Worm (Caenorhabditis elegans): Measurements from ENCODE around the gene Y82E9BR.5.
A peak's percentile ranks its signal among the peaks of the same experiment; 100 is the strongest.

Y82E9BR.5 gene

DNA sequence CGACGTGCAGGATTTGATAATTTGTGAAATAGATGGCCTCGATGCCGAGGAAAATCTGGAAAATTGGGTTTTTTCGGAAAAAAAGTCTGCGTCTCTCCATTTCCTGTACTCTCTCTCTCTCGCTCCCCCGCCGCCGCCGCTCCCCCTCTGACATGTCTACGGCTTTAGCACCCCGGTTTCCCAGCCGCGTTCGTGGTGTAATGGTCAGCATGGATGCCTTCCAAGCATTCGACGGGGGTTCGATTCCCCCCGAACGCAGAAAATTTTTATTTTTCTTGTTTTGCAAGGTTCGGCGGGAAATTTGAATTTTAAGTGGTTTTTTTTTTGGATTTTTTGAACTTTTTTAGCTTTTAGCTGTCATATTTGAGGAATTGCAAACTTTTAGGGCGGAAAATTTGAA, 40.1 kb downstream of the Y82E9BR.5 start (continued):
- TF ChIP-seq dmd-8 (GFP tag; IDR thresholded peaks at IDR 0.05), result peak; percentile 77; the same call in 1 of the 2 replicates
- peak; percentile 90 for TF ChIP-seq lim-7 (GFP tag; IDR thresholded peaks at IDR 0.05)
- peak; percentile 87 to 96 for TF ChIP-seq madf-5 (GFP tag; IDR thresholded peaks at IDR 0.05)
- TF ChIP-seq set-16 (GFP tag; IDR thresholded peaks at IDR 0.05), result peak; percentile 90
- TF ChIP-seq Y105C5A.15 (GFP tag; IDR thresholded peaks at IDR 0.05), result peak; percentile 84; the same call in 1 of the 2 replicates
- peak; percentile 82 for TF ChIP-seq saeg-2 (GFP tag; IDR thresholded peaks at IDR 0.05)
- TF ChIP-seq lin-1 (GFP tag; IDR thresholded peaks at IDR 0.05), result peak; percentile 80
- TF ChIP-seq lin-39 (tag; optimal IDR thresholded peaks at IDR 0.05), result no peak
- peak; percentile 94 for TF ChIP-seq lin-13 (GFP tag; optimal IDR thresholded peaks at IDR 0.05)
- TF ChIP-seq dpl-1 (GFP tag; optimal IDR thresholded peaks at IDR 0.05), result peak; percentile 60
- TF ChIP-seq fkh-10 (GFP tag; optimal IDR thresholded peaks at IDR 0.05), result peak; percentile 56
- no peak for TF ChIP-seq daf-19 (GFP tag; conservative IDR thresholded peaks at IDR 0.05)
- TF ChIP-seq lin-15B (tag; optimal IDR thresholded peaks at IDR 0.05), result no peak
- peak; percentile 84 for TF ChIP-seq snpc-1.2 (GFP tag; IDR thresholded peaks at IDR 0.05)
- TF ChIP-seq lin-29 (GFP tag; IDR thresholded peaks at IDR 0.05), result no peak
- TF ChIP-seq ces-1 (GFP tag; optimal IDR thresholded peaks at IDR 0.05), result no peak
- peak; percentile 73 for TF ChIP-seq mdt-29 (GFP tag; IDR thresholded peaks at IDR 0.05)
- TF ChIP-seq R02D3.7 (tag; optimal IDR thresholded peaks at IDR 0.05), result no peak
- TF ChIP-seq mxl-3 (GFP tag; optimal IDR thresholded peaks at IDR 0.05), result peak; percentile 46
- 0 out of 2 replicates have a peak, but pooled peaks have one; percentile 60 for TF ChIP-seq zfp-3 (GFP tag; conservative IDR thresholded peaks at IDR 0.05)
- TF ChIP-seq snpc-4 (tag; optimal IDR thresholded peaks at IDR 0.05), result no peak
- peak; percentile 67; the same call in 1 of the 2 replicates for TF ChIP-seq php-3 (GFP tag; IDR thresholded peaks at IDR 0.05)
- TF ChIP-seq nhr-111 (GFP tag; optimal IDR thresholded peaks at IDR 0.05), result peak; percentile 77
- peak; percentile 19 for TF ChIP-seq T20F7.1 (GFP tag; optimal IDR thresholded peaks at IDR 0.05)
- TF ChIP-seq arid-1 (GFP tag; conservative IDR thresholded peaks at IDR 0.05), result peak; percentile 92
- TF ChIP-seq hmg-1.1 (GFP tag; IDR thresholded peaks at IDR 0.05), result peak; percentile 91
- no peak for TF ChIP-seq ztf-11 (tag; optimal IDR thresholded peaks at IDR 0.05)
- TF ChIP-seq rbr-2 (tag; optimal IDR thresholded peaks at IDR 0.05), result peak; percentile 70
- TF ChIP-seq ceh-20 (GFP tag; IDR thresholded peaks at IDR 0.05), result peak; percentile 80
- peak; percentile 39 for TF ChIP-seq nhr-77 (tag; optimal IDR thresholded peaks at IDR 0.05)
- peak; percentile 76 for TF ChIP-seq mep-1 (tag; optimal IDR thresholded peaks at IDR 0.05)
- peak in 1 of 2 experiments; percentile 26 for TF ChIP-seq mdl-1 (tag; optimal IDR thresholded peaks at IDR 0.05)
- peak; percentile 14 for TF ChIP-seq gei-8 (GFP tag; optimal IDR thresholded peaks at IDR 0.05)
- no peak for TF ChIP-seq daf-12 (tag; optimal IDR thresholded peaks at IDR 0.05)
- TF ChIP-seq skn-1 (tag; optimal IDR thresholded peaks at IDR 0.05), result no peak
- peak; percentile 61; the same call in 1 of the 2 replicates for TF ChIP-seq ZK337.2 (GFP tag; IDR thresholded peaks at IDR 0.05)
- TF ChIP-seq zfp-2 (tag; optimal IDR thresholded peaks at IDR 0.05), result peak; percentile 67
- peak; percentile 87; the same call in 1 of the 2 replicates for TF ChIP-seq D1046.2 (GFP tag; IDR thresholded peaks at IDR 0.05)
- TF ChIP-seq ceh-44 (GFP tag; IDR thresholded peaks at IDR 0.05), result peak; percentile 82; the same call in 1 of the 2 replicates
- TF ChIP-seq aly-2 (tag; optimal IDR thresholded peaks at IDR 0.05), result no peak
- no peak for TF ChIP-seq ceh-82 (tag; optimal IDR thresholded peaks at IDR 0.05)
- peak; percentile 54 for TF ChIP-seq nhr-102 (tag; optimal IDR thresholded peaks at IDR 0.05)
- peak; percentile 69 for TF ChIP-seq spr-3 (GFP tag; optimal IDR thresholded peaks at IDR 0.05)
- 0 out of 2 replicates have a peak, but pooled peaks have one; percentile 58 for TF ChIP-seq F44E2.7 (GFP tag; IDR thresholded peaks at IDR 0.05)
- peak; percentile 37 to 52 for TF ChIP-seq daf-16 (GFP tag; optimal IDR thresholded peaks at IDR 0.05)
- TF ChIP-seq daf-16 (tag; optimal IDR thresholded peaks at IDR 0.05), result peak; percentile 58
- TF ChIP-seq Y75B8A.6 (GFP tag; IDR thresholded peaks at IDR 0.05), result peak; percentile 84
- TF ChIP-seq pqm-1 (tag; optimal IDR thresholded peaks at IDR 0.05), result no peak
- TF ChIP-seq F10B5.3 (tag; optimal IDR thresholded peaks at IDR 0.05), result no peak
- TF ChIP-seq ztf-7 (tag; optimal IDR thresholded peaks at IDR 0.05), result no peak
- TF ChIP-seq ZK546.5 (tag; optimal IDR thresholded peaks at IDR 0.05), result no peak
- peak; percentile 81 for TF ChIP-seq mes-2 (tag; optimal IDR thresholded peaks at IDR 0.05; ENCODE audit: poor library complexity, severe bottlenecking)

All from whole organism, L4 larva.